Fruit fly (Drosophila melanogaster) whole organism, embryonic: ENCODE results near the gene nmo.

Experiments used
- Atf-2 ChIP-seq: fragments of 200-800 bp; sonication (Bioruptor generic); optimal IDR thresholded peaks from 2 replicates; lab custom pipeline; 2016; ENCODE audit warnings: missing biosample characterization, missing genetic modification characterization
- Awh ChIP-seq: fragments of 200-800 bp; sonication (Bioruptor generic); IDR thresholded peaks from 2 replicates; pipeline ENCODE4, ENCODE4 v1.3.6; 2022; ENCODE audit warnings: missing biosample characterization, missing genetic modification characterization
- CG11504 ChIP-seq: fragments of 200-800 bp; sonication (Bioruptor generic); optimal IDR thresholded peaks from 3 replicates; lab custom pipeline; 2019; ENCODE audit warnings: missing biosample characterization, mild to moderate bottlenecking, missing genetic modification characterization, moderate library complexity
- CG11695 ChIP-seq: fragments of 200-800 bp; sonication (Bioruptor generic); IDR thresholded peaks from 3 replicates; pipeline ENCODE4 v1.3.6; 2022; ENCODE audit warnings: missing biosample characterization, missing genetic modification characterization
- CG11696 ChIP-seq: fragments of 200-800 bp; sonication (Bioruptor generic); IDR thresholded peaks from 2 replicates; pipeline ENCODE4 v1.3.6; 2022; ENCODE audit warnings: missing biosample characterization, missing genetic modification characterization
- CG12391 ChIP-seq: fragments of 200-800 bp; sonication (Bioruptor generic); optimal IDR thresholded peaks from 3 replicates; lab custom pipeline; 2018; ENCODE audit warnings: missing biosample characterization, mild to moderate bottlenecking, missing genetic modification characterization, moderate library complexity
- CG14860 ChIP-seq: fragments of 200-800 bp; sonication (Bioruptor generic); IDR thresholded peaks from 3 replicates; pipeline ENCODE4 v1.3.6; 2022; ENCODE audit warnings: missing biosample characterization, missing genetic modification characterization; ENCODE audit not compliant: partially characterized antibody
- CG18599 ChIP-seq: fragments of 200-800 bp; sonication (Bioruptor generic); optimal IDR thresholded peaks from 3 replicates; lab custom pipeline; 2017; ENCODE audit warnings: missing biosample characterization, missing genetic modification characterization, mild to moderate bottlenecking, moderate library complexity, missing genetic modification reagents
- CG2199 ChIP-seq: fragments of 200-800 bp; sonication (Bioruptor generic); IDR thresholded peaks from 3 replicates; pipeline ENCODE4 v1.3.6; 2022; ENCODE audit warnings: missing biosample characterization, missing genetic modification characterization
- CG2678 ChIP-seq: fragments of 200-800 bp; sonication (Bioruptor generic); optimal IDR thresholded peaks from 3 replicates; lab custom pipeline; 2019; ENCODE audit warnings: missing biosample characterization, mild to moderate bottlenecking, missing genetic modification characterization, moderate library complexity
- CG2712 ChIP-seq: fragments of 200-800 bp; optimal IDR thresholded peaks from 3 replicates; lab custom pipeline; 2019; ENCODE audit warnings: missing biosample characterization, mild to moderate bottlenecking, missing genetic modification characterization, moderate library complexity
- CG32772 ChIP-seq: fragments of 200-800 bp; sonication (Bioruptor generic); IDR thresholded peaks from 2 replicates; pipeline ENCODE4 v1.3.6; 2022; ENCODE audit warnings: missing biosample characterization, missing genetic modification characterization
- CG6813 ChIP-seq: fragments of 200-800 bp; sonication (Bioruptor generic); optimal IDR thresholded peaks from 2 replicates; lab custom pipeline; 2017; ENCODE audit warnings: missing biosample characterization, missing genetic modification characterization, mild to moderate bottlenecking, moderate library complexity, missing genetic modification reagents
- CoRest ChIP-seq: fragments of 200-800 bp; sonication (Bioruptor generic); optimal IDR thresholded peaks from 3 replicates; lab custom pipeline; 2018; ENCODE audit warnings: missing biosample characterization, mild to moderate bottlenecking, missing genetic modification characterization, moderate library complexity
- D19A ChIP-seq: fragments of 200-800 bp; optimal IDR thresholded peaks from 3 replicates; lab custom pipeline; 2019; ENCODE audit warnings: missing biosample characterization, mild to moderate bottlenecking, missing genetic modification characterization, moderate library complexity
- Dip3 ChIP-seq: fragments of 200-800 bp; sonication (Bioruptor generic); optimal IDR thresholded peaks from 3 replicates; lab custom pipeline; 2016; ENCODE audit warnings: missing biosample characterization, missing genetic modification characterization
- Dll ChIP-seq: fragments of 200-800 bp; sonication (Bioruptor generic); IDR thresholded peaks from 4 replicates; pipeline ENCODE4 v1.3.6; 2022; ENCODE audit warnings: missing biosample characterization, missing genetic modification characterization; ENCODE audit not compliant: partially characterized antibody
- Dref ChIP-seq: fragments of 200-800 bp; sonication (Bioruptor generic); IDR thresholded peaks from 2 replicates; pipeline ENCODE4 v1.3.6; 2022; ENCODE audit warnings: missing biosample characterization, missing genetic modification characterization
- Drgx ChIP-seq: fragments of 200-800 bp; sonication (Bioruptor generic); IDR thresholded peaks from 2 replicates; pipeline ENCODE4 v1.3.6; 2022; ENCODE audit warnings: missing biosample characterization, missing genetic modification characterization
- H15 ChIP-seq: fragments of 200-800 bp; sonication (Bioruptor generic); IDR thresholded peaks from 3 replicates; pipeline ENCODE4 v1.3.6; 2022; ENCODE audit warnings: missing biosample characterization, missing genetic modification characterization
- Hr51 ChIP-seq, 2 experiments: fragments of 200-800 bp; sonication (Bioruptor generic); optimal IDR thresholded peaks; 2 replicates in 1 of 2; 3 replicates in 1 of 2; lab custom pipeline; 2016 to 2018; ENCODE audit warnings: missing biosample characterization in 2 of 2, missing genetic modification characterization in 2 of 2, mild to moderate bottlenecking in 1 of 2, moderate library complexity in 1 of 2
- Mes4 ChIP-seq: fragments of 200-800 bp; sonication (Bioruptor generic); optimal IDR thresholded peaks from 2 replicates; lab custom pipeline; 2016; ENCODE audit warnings: missing biosample characterization, missing genetic modification characterization
- Oli ChIP-seq: fragments of 200-800 bp; sonication (Bioruptor generic); optimal IDR thresholded peaks from 2 replicates; lab custom pipeline; 2018; ENCODE audit warnings: missing biosample characterization, mild to moderate bottlenecking, missing genetic modification characterization, moderate library complexity
- Pdp1 ChIP-seq, 2 experiments: fragments of 200-800 bp; sonication (Bioruptor generic); optimal IDR thresholded peaks; 3 replicates each; lab custom pipeline; 2016; ENCODE audit warnings: missing biosample characterization in 2 of 2, missing genetic modification characterization in 2 of 2, mild to moderate bottlenecking in 1 of 2, moderate library complexity in 1 of 2
- Sin3A ChIP-seq: fragments of >200 bp; optimal IDR thresholded peaks from 2 replicates; lab custom pipeline; 2018
- amos ChIP-seq: fragments of 200-800 bp; sonication (Bioruptor generic); IDR thresholded peaks from 2 replicates; pipeline ENCODE4 v1.3.6; 2022; ENCODE audit warnings: missing biosample characterization, missing genetic modification characterization; ENCODE audit not compliant: partially characterized antibody
- bsh ChIP-seq, 2 experiments: fragments of 200-800 bp; sonication (Bioruptor generic); optimal IDR thresholded peaks; 2 replicates each; lab custom pipeline; 2017 to 2018; ENCODE audit warnings: mild to moderate bottlenecking in 2 of 2, missing biosample characterization in 2 of 2, missing genetic modification characterization in 2 of 2, moderate library complexity in 1 of 2
- cas ChIP-seq: fragments of 200-800 bp; sonication (Bioruptor generic); IDR thresholded peaks from 2 replicates; pipeline ENCODE4 v1.3.6; 2022; ENCODE audit warnings: missing biosample characterization, missing genetic modification characterization
- crol ChIP-seq: fragments of 200-800 bp; sonication (Bioruptor generic); IDR thresholded peaks from 2 replicates; pipeline ENCODE4 v1.3.6; 2022; ENCODE audit warnings: missing biosample characterization, missing genetic modification characterization
- emc ChIP-seq: fragments of 200-800 bp; sonication (Bioruptor generic); optimal IDR thresholded peaks from 2 replicates; lab custom pipeline; 2016; ENCODE audit warnings: missing biosample characterization, missing genetic modification characterization
- fd3F ChIP-seq: fragments of 200-800 bp; sonication (Bioruptor generic); optimal IDR thresholded peaks from 2 replicates; lab custom pipeline; 2018; ENCODE audit warnings: missing biosample characterization, mild to moderate bottlenecking, missing genetic modification characterization, moderate library complexity
- inv ChIP-seq: fragments of 200-800 bp; sonication (Bioruptor generic); IDR thresholded peaks from 2 replicates; pipeline ENCODE4 v1.3.6; 2022; ENCODE audit warnings: missing biosample characterization, missing genetic modification characterization; ENCODE audit not compliant: partially characterized antibody
- lbe ChIP-seq: fragments of 200-800 bp; sonication (Bioruptor generic); optimal IDR thresholded peaks from 2 replicates; lab custom pipeline; 2016; ENCODE audit warnings: missing biosample characterization, mild to moderate bottlenecking, missing genetic modification characterization
- nerfin-2 ChIP-seq: fragments of 200-800 bp; sonication (Bioruptor generic); IDR thresholded peaks from 2 replicates; pipeline ENCODE4 v1.3.6; 2022; ENCODE audit warnings: missing biosample characterization, missing genetic modification characterization; ENCODE audit not compliant: partially characterized antibody
- nom ChIP-seq: fragments of 200-800 bp; sonication (Bioruptor generic); optimal IDR thresholded peaks from 2 replicates; lab custom pipeline; 2017; ENCODE audit warnings: missing biosample characterization, missing genetic modification characterization, mild to moderate bottlenecking, moderate library complexity, missing genetic modification reagents
- prd ChIP-seq, 3 experiments: fragments of >200 bp in 2 of 3; fragments of 200-800 bp in 1 of 3; sonication (Bioruptor generic) in 1 of 3; optimal IDR thresholded peaks in 2 of 3; IDR thresholded peaks in 1 of 3; 2 replicates in 2 of 3; 3 replicates in 1 of 3; pipeline versions ENCODE4 v1.3.6 to Lab custom; 2017 to 2022; ENCODE audit warnings: missing biosample characterization in 1 of 3, missing genetic modification characterization in 1 of 3
- psq ChIP-seq: fragments of 200-800 bp; sonication (Bioruptor generic); optimal IDR thresholded peaks from 2 replicates; lab custom pipeline; 2017; ENCODE audit warnings: missing biosample characterization, missing genetic modification characterization
- schlank ChIP-seq: fragments of 200-800 bp; sonication (Bioruptor generic); optimal IDR thresholded peaks from 2 replicates; lab custom pipeline; 2018; ENCODE audit warnings: missing biosample characterization, mild to moderate bottlenecking, missing genetic modification characterization
- sens ChIP-seq: fragments of 200-800 bp; sonication (Bioruptor generic); peaks from one replicate; lab custom pipeline; 2016; ENCODE audit warnings: missing biosample characterization, missing genetic modification characterization
- so ChIP-seq: fragments of 200-800 bp; sonication (Bioruptor generic); IDR thresholded peaks from 3 replicates; pipeline ENCODE4 v1.3.6; 2022; ENCODE audit warnings: missing biosample characterization, missing genetic modification characterization
- tio ChIP-seq: fragments of 200-800 bp; sonication (Bioruptor generic); optimal IDR thresholded peaks from 2 replicates; lab custom pipeline; 2017; ENCODE audit warnings: missing biosample characterization, missing genetic modification characterization, inconsistent platforms
- unpg ChIP-seq: fragments of 200-800 bp; sonication (Bioruptor generic); optimal IDR thresholded peaks from 3 replicates; lab custom pipeline; 2018; ENCODE audit warnings: missing biosample characterization, mild to moderate bottlenecking, missing genetic modification characterization, moderate library complexity

The nmo gene

dm6 chr3L:8024278-8025140 lies 45.7 kb downstream of the nmo start (continued):
- TF ChIP-seq cas = 0 out of 2 replicates have a peak, but pooled peaks have one; percentile 34
- peak; percentile 27 for TF ChIP-seq D19A (tag; lab: Kevin White, UChicago)
- peak; percentile 31 for TF ChIP-seq tio (GFP tag; lab: Kevin White, UChicago)
- no peak for TF ChIP-seq Mes4 (GFP tag; lab: Kevin White, UChicago)
- no peak for TF ChIP-seq inv (GFP tag; lab: Robert Waterston, UW)
- peak; percentile 41 for TF ChIP-seq CoRest (tag; lab: Kevin White, UChicago)

dm6 chr3L:8027212-8027611 lies 48.4 kb downstream of the nmo start:
- TF ChIP-seq amos (GFP tag; lab: Robert Waterston, UW) = no peak
- 0 out of 2 replicates have a peak, but pooled peaks have one; percentile 12 for TF ChIP-seq CG32772 (GFP tag; lab: Robert Waterston, UW)
- TF ChIP-seq crol (GFP tag; lab: Robert Waterston, UW) = peak; percentile 48; the same call in 1 of the 2 replicates
- no peak for TF ChIP-seq CG6813
- TF ChIP-seq so (GFP tag; lab: Robert Waterston, UW) = 0 out of 3 replicates have a peak, but pooled peaks have one; percentile 18

dm6 chr3L:8027666-8028314 lies 48.9 kb downstream of the nmo start:
- no peak for TF ChIP-seq Dref (GFP tag; lab: Robert Waterston, UW)
- no peak for TF ChIP-seq fd3F (GFP tag; lab: Kevin White, UChicago)
- peak; percentile 23 for TF ChIP-seq CG2678 (tag; lab: Kevin White, UChicago)
- TF ChIP-seq lbe (GFP tag; lab: Kevin White, UChicago) = peak; percentile 19
- TF ChIP-seq CG2712 (tag; lab: Kevin White, UChicago) = peak; percentile 14
- no peak for TF ChIP-seq H15
- TF ChIP-seq sens (GFP tag; lab: Kevin White, UChicago) = peak; percentile 22
- TF ChIP-seq emc (GFP tag; lab: Kevin White, UChicago) = no peak
- peak; percentile 52 for TF ChIP-seq CG18599 (GFP tag; lab: Kevin White, UChicago)
- peak; percentile 10 for TF ChIP-seq unpg (GFP tag; lab: Kevin White, UChicago)
- no peak for TF ChIP-seq prd (optimal IDR thresholded peaks at IDR 0.05; lab: Kevin White, UChicago)
- 0 out of 3 replicates have a peak, but pooled peaks have one; percentile 25 for TF ChIP-seq prd (GFP tag; IDR thresholded peaks at IDR 0.05; lab: Robert Waterston, UW)
- no peak for TF ChIP-seq Dip3 (GFP tag; lab: Kevin White, UChicago)
- TF ChIP-seq Pdp1 (GFP tag; optimal IDR thresholded peaks at IDR 0.05; lab: Kevin White, UChicago) = peak in 1 of 2 experiments; percentile 23
- TF ChIP-seq Drgx (GFP tag; lab: Robert Waterston, UW) = peak; percentile 31
- TF ChIP-seq bsh (GFP tag; optimal IDR thresholded peaks at IDR 0.05; lab: Kevin White, UChicago) = peak in 1 of 2 experiments; percentile 43
- no peak for TF ChIP-seq CG2199 (GFP tag; lab: Robert Waterston, UW)
- no peak for TF ChIP-seq Awh
- TF ChIP-seq Atf-2 = no peak
- TF ChIP-seq CG14860 (GFP tag; lab: Robert Waterston, UW) = no peak
- TF ChIP-seq psq (GFP tag; lab: Kevin White, UChicago) = no peak
- no peak for TF ChIP-seq schlank
- TF ChIP-seq Hr51 (GFP tag; optimal IDR thresholded peaks at IDR 0.05; lab: Kevin White, UChicago) = peak in 1 of 2 experiments; percentile 38
- peak; percentile 63 for TF ChIP-seq CG11696 (GFP tag; lab: Robert Waterston, UW)
- TF ChIP-seq CG11504 (tag; lab: Kevin White, UChicago) = peak; percentile 37
- peak; percentile 81 for TF ChIP-seq nom (GFP tag; lab: Kevin White, UChicago)
- no peak for TF ChIP-seq nerfin-2
- no peak for TF ChIP-seq Sin3A (lab: Kevin White, UChicago)
- TF ChIP-seq Dll (GFP tag; lab: Robert Waterston, UW) = 0 out of 4 replicates have a peak, but pooled peaks have one; percentile 4
- peak; percentile 10 for TF ChIP-seq CG12391 (tag; lab: Kevin White, UChicago)
- peak; percentile 3 for TF ChIP-seq Oli (tag; lab: Kevin White, UChicago)
- peak; percentile 52; the same call in 1 of the 3 replicates for TF ChIP-seq CG11695 (GFP tag; lab: Robert Waterston, UW)
